Worm (Caenorhabditis elegans): ENCODE measurements around the gene daf-36.

ce11 chrV:10204863-10205338, 20.6 kb downstream of the daf-36 start, which contains the start of the genes ZK856.19 and ZK856.11:
- TF ChIP-seq nhr-237 (tag; optimal IDR thresholded peaks at IDR 0.05) (no peak), lsy-2 (tag; optimal IDR thresholded peaks at IDR 0.05) (peak; percentile 62), mls-2 (tag; optimal IDR thresholded peaks at IDR 0.05) (no peak), nhr-12 (tag; optimal IDR thresholded peaks at IDR 0.05) (no peak), hlh-1 (tag; optimal IDR thresholded peaks at IDR 0.05) (no peak), lin-13 (tag; optimal IDR thresholded peaks at IDR 0.05) (no peak), zip-8 (tag; optimal IDR thresholded peaks at IDR 0.05) (no peak), nhr-28 (tag; optimal IDR thresholded peaks at IDR 0.05) (no peak), elt-3 (tag; optimal IDR thresholded peaks at IDR 0.05) (no peak), unc-39 (tag; optimal IDR thresholded peaks at IDR 0.05) (no peak), unc-120 (tag; optimal IDR thresholded peaks at IDR 0.05; ENCODE audit: poor library complexity, severe bottlenecking) (peak; percentile 65)

All from whole organism, mixed stage, embryonic.